Worm (Caenorhabditis elegans) whole organism, L1 larva: ENCODE data around the gene tpst-1.

Experiments
- C04F5.9 ChIP-seq: sonication (generic microtip); optimal IDR thresholded peaks from 2 replicates; lab custom pipeline; 2016; ENCODE audit warnings: missing genetic modification characterization, missing compliant biosample characterization
- C34B4.2 ChIP-seq: sonication (generic microtip); optimal IDR thresholded peaks from 2 replicates; lab custom pipeline; 2017; ENCODE audit warnings: mild to moderate bottlenecking, missing genetic modification characterization, missing compliant biosample characterization
- F16B12.6 ChIP-seq: fragments of 150-350 bp; optimal IDR thresholded peaks from 2 replicates; lab custom pipeline; 2014; ENCODE audit warnings: missing biosample characterization, missing genetic modification characterization
- Y116A8C.19 ChIP-seq: sonication (generic microtip); optimal IDR thresholded peaks from 2 replicates; lab custom pipeline; 2016; ENCODE audit warnings: missing compliant biosample characterization, missing genetic modification characterization, borderline replicate concordance
- alr-1 ChIP-seq: fragments of 200-800 bp; sonication (Bioruptor generic); optimal IDR thresholded peaks from 2 replicates; lab custom pipeline; 2018; ENCODE audit warnings: borderline replicate concordance, mild to moderate bottlenecking, missing genetic modification characterization, missing compliant biosample characterization
- aly-2 ChIP-seq: fragments of 150-350 bp; optimal IDR thresholded peaks from 2 replicates; lab custom pipeline; 2014; ENCODE audit warnings: missing biosample characterization, missing genetic modification characterization
- blmp-1 ChIP-seq: fragments of 150-350 bp; optimal IDR thresholded peaks from 2 replicates; lab custom pipeline; 2014; ENCODE audit warnings: missing biosample characterization, missing genetic modification characterization
- ceh-82 ChIP-seq, 3 experiments: fragments of 150-350 bp in 1 of 3; sonication (generic microtip) in 2 of 3; optimal IDR thresholded peaks; 2 replicates each; lab custom pipeline; 2014 to 2017; ENCODE audit warnings: missing biosample characterization in 3 of 3, missing genetic modification characterization in 3 of 3
- ceh-88 ChIP-seq: fragments of 200-800 bp; sonication (Bioruptor generic); IDR thresholded peaks from 2 replicates; pipeline ENCODE4 v1.3.6; 2022; ENCODE audit warnings: missing genetic modification characterization, missing compliant biosample characterization
- ceh-90 ChIP-seq: sonication (generic microtip); optimal IDR thresholded peaks from 2 replicates; lab custom pipeline; 2016; ENCODE audit warnings: missing genetic modification characterization, missing compliant biosample characterization
- dpl-1 ChIP-seq, 3 experiments: fragments of 150-350 bp in 2 of 3; sonication (generic microtip) in 1 of 3; optimal IDR thresholded peaks; 2 replicates each; lab custom pipeline; 2014 to 2017; ENCODE audit warnings: missing biosample characterization in 3 of 3, missing genetic modification characterization in 3 of 3, missing genetic modification reagents in 3 of 3
- efl-1 ChIP-seq, 4 experiments: fragments of 150-350 bp; optimal IDR thresholded peaks in 3 of 4; peaks in 1 of 4; 1 replicate in 1 of 4; 2 replicates in 3 of 4; lab custom pipeline; 2014; ENCODE audit warnings: missing biosample characterization in 2 of 4, missing genetic modification characterization in 2 of 4, missing genetic modification reagents in 2 of 4
- egl-13 ChIP-seq: sonication (generic microtip); optimal IDR thresholded peaks from 2 replicates; lab custom pipeline; 2016; ENCODE audit warnings: missing genotype, missing genetic modification reagents, missing genetic modification characterization, missing compliant biosample characterization
- egl-27 ChIP-seq, 2 experiments: fragments of 150-350 bp in 1 of 2; sonication (generic microtip); optimal IDR thresholded peaks; 3 replicates each; lab custom pipeline; 2017 to 2018; ENCODE audit warnings: missing biosample characterization in 2 of 2, missing genetic modification characterization in 2 of 2, missing genetic modification reagents in 2 of 2
- elt-3 ChIP-seq, 6 experiments: fragments of 150-350 bp in 1 of 6; sonication (generic microtip); optimal IDR thresholded peaks; 2 replicates each; lab custom pipeline; 2017 to 2018; ENCODE audit warnings: missing biosample characterization in 6 of 6, missing genetic modification characterization in 6 of 6, inconsistent platforms in 1 of 6
- fkh-8 ChIP-seq: sonication (generic microtip); optimal IDR thresholded peaks from 2 replicates; lab custom pipeline; 2016; ENCODE audit warnings: mild to moderate bottlenecking, missing genetic modification characterization, missing compliant biosample characterization
- grh-1 ChIP-seq: fragments of 200-800 bp; sonication (Bioruptor generic); IDR thresholded peaks from 2 replicates; pipeline ENCODE4 v1.3.6; 2022; ENCODE audit warnings: missing genetic modification reagents, missing genetic modification characterization, missing compliant biosample characterization
- hlh-17 ChIP-seq: fragments of 200-800 bp; sonication (Bioruptor generic); optimal IDR thresholded peaks from 2 replicates; lab custom pipeline; 2018; ENCODE audit warnings: missing genetic modification characterization, mild to moderate bottlenecking, missing compliant biosample characterization, moderate library complexity, borderline replicate concordance
- hlh-4 ChIP-seq: sonication (generic microtip); optimal IDR thresholded peaks from 2 replicates; lab custom pipeline; 2016; ENCODE audit warnings: mild to moderate bottlenecking, missing genetic modification characterization, missing compliant biosample characterization
- irx-1 ChIP-seq: sonication (generic microtip); optimal IDR thresholded peaks from 2 replicates; lab custom pipeline; 2016; ENCODE audit warnings: missing genetic modification characterization, missing compliant biosample characterization
- isw-1 ChIP-seq: fragments of 200-800 bp; sonication (Bioruptor generic); IDR thresholded peaks from 2 replicates; pipeline ENCODE4 v1.3.6; 2022; ENCODE audit warnings: missing genetic modification characterization, missing compliant biosample characterization
- lin-14 ChIP-seq: fragments of 200-800 bp; sonication (Bioruptor generic); optimal IDR thresholded peaks from 2 replicates; lab custom pipeline; 2018; ENCODE audit warnings: mild to moderate bottlenecking, missing genetic modification characterization, moderate library complexity, missing compliant biosample characterization
- lin-35 ChIP-seq, 2 experiments: fragments of 150-350 bp; optimal IDR thresholded peaks; 2 replicates each; lab custom pipeline; 2014; ENCODE audit warnings: missing biosample characterization in 2 of 2, missing genetic modification characterization in 2 of 2, missing genetic modification reagents in 2 of 2
- lsy-2 ChIP-seq, 2 experiments: fragments of 150-350 bp; optimal IDR thresholded peaks; 2 replicates each; lab custom pipeline; 2014; ENCODE audit warnings: missing biosample characterization in 2 of 2, missing genetic modification characterization in 2 of 2
- mdl-1 ChIP-seq, 2 experiments: fragments of 150-350 bp; optimal IDR thresholded peaks; 2 replicates each; lab custom pipeline; 2014 to 2017; ENCODE audit warnings: missing biosample characterization in 2 of 2, missing genetic modification characterization in 2 of 2, inconsistent platforms in 1 of 2
- mep-1 ChIP-seq: fragments of 150-350 bp; optimal IDR thresholded peaks from 2 replicates; lab custom pipeline; 2014; ENCODE audit warnings: missing biosample characterization, missing genetic modification characterization
- nhr-19 ChIP-seq: fragments of 200-800 bp; sonication (Bioruptor generic); conservative IDR thresholded peaks from 2 replicates; pipeline ENCODE4 v1.3.6; 2022; ENCODE audit warnings: missing genetic modification characterization, missing compliant biosample characterization
- nhr-20 ChIP-seq: sonication (generic microtip); optimal IDR thresholded peaks from 2 replicates; lab custom pipeline; 2016; ENCODE audit warnings: mild to moderate bottlenecking, missing genetic modification characterization, missing compliant biosample characterization
- nhr-237 ChIP-seq: fragments of 150-350 bp; optimal IDR thresholded peaks from 2 replicates; lab custom pipeline; 2014; ENCODE audit warnings: missing biosample characterization, missing genetic modification characterization
- nhr-47 ChIP-seq: sonication (generic microtip); optimal IDR thresholded peaks from 2 replicates; lab custom pipeline; 2016; ENCODE audit warnings: mild to moderate bottlenecking, missing genetic modification characterization, moderate library complexity, missing compliant biosample characterization
- nhr-71 ChIP-seq: sonication (generic microtip); optimal IDR thresholded peaks from 2 replicates; lab custom pipeline; 2016; ENCODE audit warnings: mild to moderate bottlenecking, missing genetic modification characterization, moderate library complexity, missing compliant biosample characterization
- nhr-77 ChIP-seq: fragments of 150-350 bp; optimal IDR thresholded peaks from 2 replicates; lab custom pipeline; 2014; ENCODE audit warnings: missing biosample characterization, missing genetic modification characterization
- nhr-85 ChIP-seq: sonication (generic microtip); peaks from one replicate; lab custom pipeline; 2016; ENCODE audit warnings: missing genetic modification characterization, inconsistent platforms, missing compliant biosample characterization
- nhr-90 ChIP-seq: sonication (generic microtip); optimal IDR thresholded peaks from 2 replicates; lab custom pipeline; 2016; ENCODE audit warnings: mild to moderate bottlenecking, missing genetic modification characterization, missing compliant biosample characterization; ENCODE audit not compliant: poor library complexity
- pax-3 ChIP-seq: fragments of 200-800 bp; sonication (Bioruptor generic); optimal IDR thresholded peaks from 2 replicates; lab custom pipeline; 2018; ENCODE audit warnings: mild to moderate bottlenecking, missing genetic modification characterization, moderate library complexity, missing compliant biosample characterization
- rnt-1 ChIP-seq: sonication (generic microtip); optimal IDR thresholded peaks from 2 replicates; lab custom pipeline; 2016; ENCODE audit warnings: mild to moderate bottlenecking, missing genetic modification characterization, moderate library complexity, missing compliant biosample characterization
- skn-1 ChIP-seq: fragments of 150-350 bp; optimal IDR thresholded peaks from 2 replicates; lab custom pipeline; 2014; ENCODE audit warnings: missing biosample characterization, missing genetic modification characterization
- snpc-4 ChIP-seq: fragments of 150-350 bp; optimal IDR thresholded peaks from 2 replicates; lab custom pipeline; 2014; ENCODE audit warnings: missing biosample characterization, missing genetic modification characterization
- snu-23 ChIP-seq: sonication (generic microtip); optimal IDR thresholded peaks from 2 replicates; lab custom pipeline; 2016; ENCODE audit warnings: missing genetic modification characterization, missing compliant biosample characterization
- swsn-7 ChIP-seq: sonication (generic microtip); optimal IDR thresholded peaks from 2 replicates; lab custom pipeline; 2016; ENCODE audit warnings: missing genetic modification characterization, missing compliant biosample characterization
- tbx-2 ChIP-seq: sonication (generic microtip); optimal IDR thresholded peaks from 2 replicates; lab custom pipeline; 2016; ENCODE audit warnings: missing genetic modification characterization, missing compliant biosample characterization
- unc-130 ChIP-seq: fragments of 150-350 bp; optimal IDR thresholded peaks from 2 replicates; lab custom pipeline; 2017; ENCODE audit warnings: missing biosample characterization, missing genetic modification characterization, inconsistent platforms
- unc-86 ChIP-seq: sonication (generic microtip); optimal IDR thresholded peaks from 2 replicates; lab custom pipeline; 2016; ENCODE audit warnings: missing genetic modification characterization, missing compliant biosample characterization
- unc-98 ChIP-seq: fragments of 200-800 bp; sonication (Bioruptor generic); IDR thresholded peaks from 2 replicates; pipeline ENCODE4 v1.3.6; 2022; ENCODE audit warnings: missing genetic modification characterization, missing compliant biosample characterization
- vab-15 ChIP-seq: sonication (generic microtip); optimal IDR thresholded peaks from 2 replicates; lab custom pipeline; 2017; ENCODE audit warnings: missing genotype, mild to moderate bottlenecking, missing genetic modification characterization, missing compliant biosample characterization
- ztf-11 ChIP-seq, 2 experiments: sonication (generic microtip); optimal IDR thresholded peaks; 2 replicates each; lab custom pipeline; 2016 to 2017; ENCODE audit warnings: missing genetic modification characterization in 2 of 2, missing biosample characterization in 1 of 2, missing compliant biosample characterization in 1 of 2

tpst-1 gene

DNA sequence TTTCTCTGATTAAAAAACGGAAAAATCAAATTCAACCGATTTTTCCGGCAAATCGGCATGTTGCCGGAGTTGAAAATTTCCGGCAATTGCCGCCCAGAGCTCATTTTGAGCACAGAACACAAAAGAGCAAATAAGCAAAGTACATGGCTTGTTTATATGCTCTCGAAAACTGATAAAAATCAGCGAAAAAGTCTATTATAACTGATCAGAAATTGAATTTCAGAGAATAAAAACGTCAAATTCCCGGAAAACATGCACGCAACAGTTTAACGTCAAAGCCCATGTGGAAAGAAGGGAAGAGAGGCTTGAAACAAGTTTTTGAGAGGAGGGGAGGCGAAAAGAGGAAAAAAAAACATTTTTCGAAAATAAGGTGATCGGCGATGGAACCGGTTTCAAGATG is 6.7 kb upstream of the tpst-1 start:
- peak; percentile 15 for TF ChIP-seq blmp-1
- TF ChIP-seq grh-1 (GFP tag; lab: Robert Waterston, UW) = 0 out of 2 replicates have a peak, but pooled peaks have one; percentile 7
- TF ChIP-seq hlh-17 (GFP tag; lab: Kevin White, UChicago) = no peak
- no peak for TF ChIP-seq efl-1 (optimal IDR thresholded peaks at IDR 0.05; lab: Kevin White, UChicago)
- TF ChIP-seq efl-1 (GFP tag; optimal IDR thresholded peaks at IDR 0.05 in 1 of 2; lab: Kevin White, UChicago) = peak in 1 of 2 experiments; percentile 59
- peak in 1 of 2 experiments; percentile 15 for TF ChIP-seq lin-35 (GFP tag; optimal IDR thresholded peaks at IDR 0.05; lab: Kevin White, UChicago)
- TF ChIP-seq snpc-4 (tag; lab: Kevin White, UChicago) = no peak

ce11 chrIII:12665500-12665907 is 3.4 kb upstream of the tpst-1 start:
- TF ChIP-seq snu-23 = peak; percentile 72
- peak; percentile 52 for TF ChIP-seq nhr-20
- peak; percentile 43 for TF ChIP-seq unc-86 (tag; lab: Kevin White, UChicago)
- TF ChIP-seq fkh-8 (tag; lab: Kevin White, UChicago) = peak; percentile 81
- TF ChIP-seq irx-1 = peak; percentile 31
- peak; percentile 32 to 37 for TF ChIP-seq lin-35 (GFP tag; optimal IDR thresholded peaks at IDR 0.05; lab: Kevin White, UChicago)
- TF ChIP-seq egl-13 (tag; lab: Kevin White, UChicago) = peak; percentile 24
- peak in 1 of 2 experiments; percentile 41 for TF ChIP-seq mdl-1 (tag; optimal IDR thresholded peaks at IDR 0.05; lab: Kevin White, UChicago)
- TF ChIP-seq pax-3 = peak; percentile 56
- peak; percentile 69 for TF ChIP-seq nhr-71 (tag; lab: Kevin White, UChicago)
- TF ChIP-seq skn-1 (tag; lab: Kevin White, UChicago) = peak; percentile 11
- TF ChIP-seq ceh-88 (GFP tag; lab: Robert Waterston, UW) = peak; percentile 39; the same call in 1 of the 2 replicates
- TF ChIP-seq F16B12.6 (tag; lab: Kevin White, UChicago) = peak; percentile 1
- peak; percentile 28 for TF ChIP-seq unc-130
- peak in 1 of 2 experiments; percentile 41 for TF ChIP-seq lsy-2 (tag; optimal IDR thresholded peaks at IDR 0.05; lab: Kevin White, UChicago)
- TF ChIP-seq ceh-90 (tag; lab: Kevin White, UChicago) = peak; percentile 67
- TF ChIP-seq swsn-7 = peak; percentile 12
- TF ChIP-seq ztf-11 (tag; optimal IDR thresholded peaks at IDR 0.05; lab: Kevin White, UChicago) = peak in 1 of 2 experiments; percentile 20
- peak; percentile 87 for TF ChIP-seq lin-14 (GFP tag; lab: Kevin White, UChicago)
- peak in 1 of 3 experiments; percentile 54 for TF ChIP-seq dpl-1 (GFP tag; optimal IDR thresholded peaks at IDR 0.05; lab: Kevin White, UChicago)
- TF ChIP-seq nhr-85 (tag; lab: Kevin White, UChicago) = peak; percentile 86
- TF ChIP-seq rnt-1 (tag; lab: Kevin White, UChicago) = peak; percentile 15
- peak; percentile 13 for TF ChIP-seq mep-1 (tag; lab: Kevin White, UChicago)
- TF ChIP-seq nhr-47 (tag; lab: Kevin White, UChicago) = peak; percentile 56
- TF ChIP-seq unc-98 (GFP tag; lab: Robert Waterston, UW) = 0 out of 2 replicates have a peak, but pooled peaks have one; percentile 27
- peak; percentile 33 to 77 for TF ChIP-seq efl-1 (optimal IDR thresholded peaks at IDR 0.05; lab: Kevin White, UChicago)
- peak; percentile 44 to 83 for TF ChIP-seq efl-1 (GFP tag; optimal IDR thresholded peaks at IDR 0.05 in 1 of 2; lab: Kevin White, UChicago)
- TF ChIP-seq nhr-19 (GFP tag; lab: Robert Waterston, UW) = peak; percentile 49
- peak; percentile 29 for TF ChIP-seq tbx-2 (tag; lab: Kevin White, UChicago)
- TF ChIP-seq blmp-1 = peak; percentile 69
- TF ChIP-seq isw-1 = peak; percentile 48

- TF ChIP-seq vab-15 (tag; lab: Kevin White, UChicago) (no peak), egl-27 (tag; optimal IDR thresholded peaks at IDR 0.05; lab: Kevin White, UChicago) (no peak), elt-3 (tag; optimal IDR thresholded peaks at IDR 0.05; lab: Kevin White, UChicago) (no peak), ceh-88 (GFP tag; lab: Robert Waterston, UW) (no peak), Y116A8C.19 (tag; lab: Kevin White, UChicago) (no peak), nhr-77 (tag; lab: Kevin White, UChicago) (no peak), ceh-90 (tag; lab: Kevin White, UChicago) (no peak), nhr-85 (tag; lab: Kevin White, UChicago) (no peak), aly-2 (no peak), swsn-7 (no peak), alr-1 (tag; lab: Kevin White, UChicago) (no peak), skn-1 (tag; lab: Kevin White, UChicago) (no peak), hlh-4 (tag; lab: Kevin White, UChicago) (no peak), ceh-82 (tag; optimal IDR thresholded peaks at IDR 0.05; lab: Kevin White, UChicago) (no peak), nhr-237 (tag; lab: Kevin White, UChicago) (no peak), efl-1 (optimal IDR thresholded peaks at IDR 0.05; lab: Kevin White, UChicago) (no peak), efl-1 (GFP tag; optimal IDR thresholded peaks at IDR 0.05 in 1 of 2; lab: Kevin White, UChicago) (no peak), C04F5.9 (tag; lab: Kevin White, UChicago) (no peak), nhr-90 (tag; lab: Kevin White, UChicago) (no peak), mdl-1 (tag; optimal IDR thresholded peaks at IDR 0.05; lab: Kevin White, UChicago) (no peak), C34B4.2 (no peak)
Measured at ce11 chrIII:12658649-12659048, 3.4 kb downstream of the tpst-1 start.
